Fruit fly (Drosophila melanogaster): Measurements from ENCODE around the gene CG15515.

CG15515 gene

dm6 chr3R:29930286-29930685, 25.0 kb downstream of the CG15515 start, which contains the start of gene alpha-Man-Ic:
TSS of gene alpha-Man-Ic (minus strand) at chr3R:29930386.
- TF ChIP-seq tj (GFP tag; optimal IDR thresholded peaks at IDR 0.05) (no peak), CG7045 (GFP tag; optimal IDR thresholded peaks at IDR 0.05) (no peak), cic (GFP tag; optimal IDR thresholded peaks at IDR 0.05) (no peak), CG12768 (GFP tag; optimal IDR thresholded peaks at IDR 0.05) (no peak), Hr96 (GFP tag; optimal IDR thresholded peaks at IDR 0.05) (no peak), CG14711 (tag; optimal IDR thresholded peaks at IDR 0.05) (no peak), cnc (optimal IDR thresholded peaks at IDR 0.05) (no peak), kay (GFP tag; ENCODE audit: borderline replicate concordance) (no peak), CG1620 (GFP tag; optimal IDR thresholded peaks at IDR 0.05) (no peak), Crg-1 (GFP tag; optimal IDR thresholded peaks at IDR 0.05) (no peak), ovo (GFP tag; optimal IDR thresholded peaks at IDR 0.05) (no peak), Mnt (GFP tag; optimal IDR thresholded peaks at IDR 0.05) (no peak), CG33017 (tag; optimal IDR thresholded peaks at IDR 0.05) (no peak), pad (GFP tag; optimal IDR thresholded peaks at IDR 0.05) (no peak), toe (GFP tag; optimal IDR thresholded peaks at IDR 0.05) (no peak), CG11617 (GFP tag; optimal IDR thresholded peaks at IDR 0.05) (no peak), bab1 (GFP tag; optimal IDR thresholded peaks at IDR 0.05) (no peak), CG7101 (tag; optimal IDR thresholded peaks at IDR 0.05) (no peak), Clk (GFP tag; optimal IDR thresholded peaks at IDR 0.05) (no peak), CG5204 (GFP tag; optimal IDR thresholded peaks at IDR 0.05) (no peak)

dm6 chr3R:29933007-29933464, 27.8 kb downstream of the CG15515 start, which contains the start of the genes Cog7, CG42557 and CG42558:
TSS of gene Cog7 (minus strand) at chr3R:29933057.
TSS of gene CG42557 (plus strand) at chr3R:29933287.
TSS of gene CG42558 (plus strand) at chr3R:29933287.
- TF ChIP-seq CG11617 (GFP tag; optimal IDR thresholded peaks at IDR 0.05): peak; percentile 2
- TF ChIP-seq CG5204 (GFP tag; optimal IDR thresholded peaks at IDR 0.05): no peak
- TF ChIP-seq CG14711 (tag; optimal IDR thresholded peaks at IDR 0.05): no peak
- no peak for TF ChIP-seq toe (GFP tag; optimal IDR thresholded peaks at IDR 0.05)

- peak; percentile 2 for TF ChIP-seq CG11617 (GFP tag; optimal IDR thresholded peaks at IDR 0.05)
- no peak for TF ChIP-seq cic (GFP tag; optimal IDR thresholded peaks at IDR 0.05)
- no peak for TF ChIP-seq CG12768 (GFP tag; optimal IDR thresholded peaks at IDR 0.05)
- TF ChIP-seq CG7101 (tag; optimal IDR thresholded peaks at IDR 0.05): no peak
- TF ChIP-seq CG5204 (GFP tag; optimal IDR thresholded peaks at IDR 0.05): no peak
- TF ChIP-seq Clk (GFP tag; optimal IDR thresholded peaks at IDR 0.05): no peak
- peak; percentile 74 for TF ChIP-seq bab1 (GFP tag; optimal IDR thresholded peaks at IDR 0.05)
These were observed 30.5 kb downstream of the CG15515 start, which contains the start of the genes eIF2Balpha and Vps13B for dm6 chr3R:29935756-29936155. TSS of gene eIF2Balpha (minus strand) at chr3R:29935888. TSS of gene Vps13B (plus strand) at chr3R:29935978.

Measured in whole organism, adult.